Worm (Caenorhabditis elegans) whole organism, young adult: Measurements from ENCODE around the gene nhr-88.
"Not testable (repeated sequence)": the region's sequence is repeated elsewhere in the genome, so short reads cannot be mapped to it uniquely, and the experiment has no call there.

Experiments used
- ekl-4 ChIP-seq: fragments of 200-800 bp; sonication (Bioruptor generic); IDR thresholded peaks from 2 replicates; pipeline ENCODE4 v1.3.6; 2022; ENCODE audit warnings: missing genetic modification reagents, missing genetic modification characterization, missing compliant biosample characterization
- hlh-26 ChIP-seq: fragments of 200-800 bp; sonication (Bioruptor generic); conservative IDR thresholded peaks from 2 replicates; pipeline ENCODE4 v1.3.6; 2022; ENCODE audit warnings: missing genetic modification reagents, missing genetic modification characterization, missing compliant biosample characterization
- hmg-20 ChIP-seq: fragments of 200-800 bp; sonication (Bioruptor generic); IDR thresholded peaks from 2 replicates; pipeline ENCODE4 v1.3.6; 2022; ENCODE audit warnings: missing genetic modification reagents, missing genetic modification characterization, missing compliant biosample characterization
- mcd-1 ChIP-seq: fragments of 200-800 bp; sonication (Bioruptor generic); IDR thresholded peaks from 2 replicates; pipeline ENCODE4 v1.3.6; 2022; ENCODE audit warnings: missing genetic modification reagents, missing genetic modification characterization, missing compliant biosample characterization
- nfya-1 ChIP-seq: sonication (generic microtip); optimal IDR thresholded peaks from 2 replicates; lab custom pipeline; 2017; ENCODE audit warnings: antibody characterized with exemption, missing compliant biosample characterization, missing genetic modification characterization, borderline replicate concordance; ENCODE audit not compliant: insufficient read depth
- rec-8 ChIP-seq, 2 experiments: sonication (generic microtip); optimal IDR thresholded peaks; 2 replicates each; lab custom pipeline; 2016; ENCODE audit warnings: mild to moderate bottlenecking in 2 of 2, missing genetic modification characterization in 2 of 2, missing genetic modification reagents in 2 of 2, missing genotype in 2 of 2, missing biosample characterization in 1 of 2, missing compliant biosample characterization in 1 of 2, moderate library complexity in 1 of 2

DNA sequence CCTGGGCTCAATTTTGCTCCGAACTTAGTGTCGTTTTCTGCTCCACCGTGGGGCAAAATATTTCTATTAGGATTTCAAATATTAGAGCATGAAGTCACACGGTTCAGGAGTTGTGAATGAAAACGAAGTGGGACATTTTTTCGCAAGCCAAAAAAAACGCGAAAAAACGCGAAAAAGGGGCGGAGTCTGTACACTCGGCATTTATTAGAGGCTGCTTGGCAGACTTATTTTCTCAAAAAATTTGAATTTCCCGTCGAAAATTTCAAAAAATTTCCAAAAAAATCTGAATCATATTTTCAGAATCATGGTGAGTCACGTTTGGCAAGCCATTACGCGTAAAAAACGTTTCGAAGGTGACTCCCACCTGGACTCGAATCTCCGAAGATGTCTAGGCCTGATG is 56.0 kb downstream of the nhr-88 start, which contains the start of gene B0454.6:
- TF ChIP-seq hlh-26 (GFP tag; lab: Robert Waterston, UW); mcd-1 (GFP tag; lab: Robert Waterston, UW); ekl-4 (GFP tag; lab: Robert Waterston, UW); hmg-20 (GFP tag; lab: Robert Waterston, UW); rec-8 (tag; optimal IDR thresholded peaks at IDR 0.05; lab: Kevin White, UChicago); nfya-1 (tag; lab: Kevin White, UChicago): not testable (repeated sequence)
